Worm (Caenorhabditis elegans) whole organism, midembryonic: ENCODE data around the gene srg-48.

ENCODE experiments used
- cog-1 ChIP-seq: sonication (generic microtip); optimal IDR thresholded peaks from 2 replicates; lab custom pipeline; 2016; ENCODE audit warnings: missing genetic modification characterization, missing compliant biosample characterization
- flt-1 ChIP-seq: fragments of 200-800 bp; sonication (Bioruptor generic); IDR thresholded peaks from 2 replicates; pipeline ENCODE4 v1.3.6; 2022; ENCODE audit warnings: missing genetic modification characterization, missing compliant biosample characterization
- tab-1 ChIP-seq: fragments of 200-800 bp; sonication (Bioruptor generic); IDR thresholded peaks from 2 replicates; pipeline ENCODE4 v1.3.6; 2022; ENCODE audit warnings: missing genetic modification characterization, missing compliant biosample characterization

ce11 chrIV:7114599-7114998, 42.4 kb downstream of the srg-48 start, which contains the start of gene nas-8:
- TF ChIP-seq cog-1 (tag; lab: Kevin White, UChicago): no peak
- TF ChIP-seq flt-1 (GFP tag; lab: Robert Waterston, UW): no peak
- no peak for TF ChIP-seq tab-1 (GFP tag; lab: Robert Waterston, UW)
